Fruit fly (Drosophila melanogaster): ENCODE data around the gene CG5623.
A peak's percentile ranks its signal among the peaks of the same experiment; 100 is the strongest.

dm6 chr3R:15794258-15794727, 27.1 kb upstream of the CG5623 start:
- no peak for TF ChIP-seq CG3032 (tag; optimal IDR thresholded peaks at IDR 0.05)
- peak; percentile 35 for TF ChIP-seq achi (GFP tag; optimal IDR thresholded peaks at IDR 0.05)
- no peak for TF ChIP-seq OdsH (GFP tag; optimal IDR thresholded peaks at IDR 0.05)
- TF ChIP-seq vri (GFP tag; optimal IDR thresholded peaks at IDR 0.05) = peak; percentile 61
- TF ChIP-seq CG32006 (GFP tag; optimal IDR thresholded peaks at IDR 0.05) = no peak
- TF ChIP-seq CG8119 (GFP tag; IDR thresholded peaks at IDR 0.05) = 0 out of 3 replicates have a peak, but pooled peaks have one; percentile 14
- TF ChIP-seq spab (GFP tag; optimal IDR thresholded peaks at IDR 0.05) = no peak
- TF ChIP-seq CG16779 (tag; optimal IDR thresholded peaks at IDR 0.05) = no peak
- TF ChIP-seq CG10631 (GFP tag; optimal IDR thresholded peaks at IDR 0.05) = no peak
- no peak for TF ChIP-seq CG11294 (GFP tag; IDR thresholded peaks at IDR 0.05)
- TF ChIP-seq Ets21C (GFP tag; optimal IDR thresholded peaks at IDR 0.05) = no peak
- no peak for TF ChIP-seq Eip93F (GFP tag; optimal IDR thresholded peaks at IDR 0.05)
- peak; percentile 39 for TF ChIP-seq CG10669 (GFP tag; optimal IDR thresholded peaks at IDR 0.05)

All from whole organism, prepupa.